Fruit fly (Drosophila melanogaster) whole organism, embryonic: Measurements from ENCODE around the gene Acyp.

Experiments
- Atf6 ChIP-seq: fragments of 200-800 bp; sonication (Bioruptor generic); IDR thresholded peaks from 2 replicates; pipeline ENCODE4 v1.3.6; 2022; ENCODE audit warnings: missing biosample characterization, missing genetic modification characterization
- B-H2 ChIP-seq: fragments of 200-800 bp; sonication (Bioruptor generic); optimal IDR thresholded peaks from 2 replicates; lab custom pipeline; 2018; ENCODE audit warnings: missing biosample characterization, mild to moderate bottlenecking, missing genetic modification characterization
- BEAF-32 ChIP-seq: fragments of 200-800 bp; sonication (Bioruptor generic); optimal IDR thresholded peaks from 3 replicates; lab custom pipeline; 2017; ENCODE audit warnings: missing biosample characterization, missing genetic modification characterization, mild to moderate bottlenecking, moderate library complexity, missing genetic modification reagents
- CG10147 ChIP-seq: fragments of 200-800 bp; sonication (Bioruptor generic); optimal IDR thresholded peaks from 2 replicates; lab custom pipeline; 2019; ENCODE audit warnings: missing biosample characterization, mild to moderate bottlenecking, missing genetic modification characterization, moderate library complexity
- CG10209 ChIP-seq: fragments of 200-800 bp; sonication (Bioruptor generic); optimal IDR thresholded peaks from 3 replicates; lab custom pipeline; 2017; ENCODE audit warnings: missing biosample characterization, mild to moderate bottlenecking, missing genetic modification characterization, missing genetic modification reagents
- CG12219 ChIP-seq: fragments of 200-800 bp; sonication (Bioruptor generic); optimal IDR thresholded peaks from 3 replicates; lab custom pipeline; 2018; ENCODE audit warnings: missing biosample characterization, mild to moderate bottlenecking, missing genetic modification characterization
- CG12744 ChIP-seq: fragments of 200-800 bp; sonication (Bioruptor generic); optimal IDR thresholded peaks from 2 replicates; lab custom pipeline; 2016; ENCODE audit warnings: missing biosample characterization, missing genetic modification characterization
- CG13296 ChIP-seq: fragments of 200-800 bp; sonication (Bioruptor generic); optimal IDR thresholded peaks from 3 replicates; lab custom pipeline; 2018; ENCODE audit warnings: missing biosample characterization, mild to moderate bottlenecking, missing genetic modification characterization
- CG15073 ChIP-seq: fragments of 200-800 bp; sonication (Bioruptor generic); optimal IDR thresholded peaks from 2 replicates; lab custom pipeline; 2016; ENCODE audit warnings: missing biosample characterization, missing genetic modification characterization
- CG15696 ChIP-seq: fragments of 200-800 bp; sonication (Bioruptor generic); optimal IDR thresholded peaks from 2 replicates; lab custom pipeline; 2019; ENCODE audit warnings: missing biosample characterization, mild to moderate bottlenecking, missing genetic modification characterization, moderate library complexity
- CG18619 ChIP-seq: fragments of 200-800 bp; sonication (Bioruptor generic); optimal IDR thresholded peaks from 3 replicates; lab custom pipeline; 2017; ENCODE audit warnings: missing biosample characterization, mild to moderate bottlenecking, missing genetic modification characterization
- CG2889 ChIP-seq: fragments of 200-800 bp; sonication (Bioruptor generic); IDR thresholded peaks from 3 replicates; pipeline ENCODE4 v1.3.6; 2022; ENCODE audit warnings: missing biosample characterization, missing genetic modification characterization
- CG30403 ChIP-seq: fragments of 200-800 bp; sonication (Bioruptor generic); optimal IDR thresholded peaks from 3 replicates; lab custom pipeline; 2016; ENCODE audit warnings: missing biosample characterization, missing genetic modification characterization
- CG34224 ChIP-seq: fragments of 200-800 bp; sonication (Bioruptor generic); IDR thresholded peaks from 3 replicates; pipeline ENCODE4 v1.3.6; 2022; ENCODE audit warnings: missing biosample characterization, missing genetic modification characterization; ENCODE audit not compliant: partially characterized antibody
- CG4328 ChIP-seq: fragments of 200-800 bp; sonication (Bioruptor generic); optimal IDR thresholded peaks from 3 replicates; lab custom pipeline; 2017; ENCODE audit warnings: missing biosample characterization, missing genetic modification reagents, missing genetic modification characterization
- CG5953 ChIP-seq: fragments of 200-800 bp; sonication (Bioruptor generic); IDR thresholded peaks from 2 replicates; pipeline ENCODE4 v1.3.6; 2022; ENCODE audit warnings: missing biosample characterization, missing genetic modification characterization
- CG6254 ChIP-seq: fragments of 200-800 bp; sonication (Bioruptor generic); optimal IDR thresholded peaks from 3 replicates; lab custom pipeline; 2017; ENCODE audit warnings: mild to moderate bottlenecking, missing biosample characterization, missing genetic modification reagents, missing genetic modification characterization
- CG6683 ChIP-seq: fragments of 200-800 bp; sonication (Bioruptor generic); optimal IDR thresholded peaks from 2 replicates; lab custom pipeline; 2017; ENCODE audit warnings: missing biosample characterization, mild to moderate bottlenecking, missing genetic modification characterization, missing genetic modification reagents
- CG6813 ChIP-seq: fragments of 200-800 bp; sonication (Bioruptor generic); optimal IDR thresholded peaks from 2 replicates; lab custom pipeline; 2017; ENCODE audit warnings: missing biosample characterization, missing genetic modification characterization, mild to moderate bottlenecking, moderate library complexity, missing genetic modification reagents
- CG8478 ChIP-seq: fragments of >200 bp; optimal IDR thresholded peaks from 2 replicates; lab custom pipeline; 2018
- CG9876 ChIP-seq: fragments of 200-800 bp; sonication (Bioruptor generic); optimal IDR thresholded peaks from 2 replicates; lab custom pipeline; 2016; ENCODE audit warnings: missing biosample characterization, missing genetic modification characterization
- Chrac-16 ChIP-seq: fragments of 200-800 bp; sonication (Bioruptor generic); optimal IDR thresholded peaks from 3 replicates; lab custom pipeline; 2016; ENCODE audit warnings: missing biosample characterization, missing genetic modification characterization
- E2f1 ChIP-seq: fragments of 200-800 bp; sonication (Bioruptor generic); IDR thresholded peaks from 2 replicates; pipeline ENCODE4 v1.3.6; 2022; ENCODE audit warnings: missing biosample characterization, missing genetic modification characterization
- Elba2 ChIP-seq: fragments of 200-800 bp; sonication (Bioruptor generic); optimal IDR thresholded peaks from 3 replicates; lab custom pipeline; 2016; ENCODE audit warnings: missing biosample characterization, missing genetic modification characterization
- H15 ChIP-seq: fragments of 200-800 bp; sonication (Bioruptor generic); IDR thresholded peaks from 3 replicates; pipeline ENCODE4 v1.3.6; 2022; ENCODE audit warnings: missing biosample characterization, missing genetic modification characterization
- HLH54F ChIP-seq: fragments of 200-800 bp; sonication (Bioruptor generic); optimal IDR thresholded peaks from 3 replicates; lab custom pipeline; 2016; ENCODE audit warnings: missing biosample characterization, missing genetic modification characterization
- Mad ChIP-seq: fragments of 200-800 bp; sonication (Bioruptor generic); optimal IDR thresholded peaks from 2 replicates; lab custom pipeline; 2016; ENCODE audit warnings: missing biosample characterization, missing genetic modification characterization
- Med ChIP-seq: fragments of 200-800 bp; sonication (Bioruptor generic); peaks from one replicate; lab custom pipeline; 2016; ENCODE audit warnings: missing biosample characterization, missing genetic modification characterization, mild to moderate bottlenecking, inconsistent platforms, moderate library complexity
- Pdp1 ChIP-seq, 2 experiments: fragments of 200-800 bp; sonication (Bioruptor generic); optimal IDR thresholded peaks; 3 replicates each; lab custom pipeline; 2016; ENCODE audit warnings: missing biosample characterization in 2 of 2, missing genetic modification characterization in 2 of 2, mild to moderate bottlenecking in 1 of 2, moderate library complexity in 1 of 2
- Rx ChIP-seq: fragments of 200-800 bp; sonication (Bioruptor generic); IDR thresholded peaks from 2 replicates; pipeline ENCODE4 v1.3.6; 2022; ENCODE audit warnings: missing biosample characterization, missing genetic modification characterization
- Sry-δ ChIP-seq: fragments of 200-800 bp; sonication (Bioruptor generic); optimal IDR thresholded peaks from 2 replicates; lab custom pipeline; 2016; ENCODE audit warnings: missing biosample characterization, missing genetic modification characterization
- Ssrp ChIP-seq: fragments of 200-800 bp; sonication (Bioruptor generic); optimal IDR thresholded peaks from 2 replicates; lab custom pipeline; 2018; ENCODE audit warnings: missing biosample characterization, mild to moderate bottlenecking, missing genetic modification characterization, moderate library complexity
- TFAM ChIP-seq: fragments of 200-800 bp; sonication (Bioruptor generic); optimal IDR thresholded peaks from 2 replicates; lab custom pipeline; 2017; ENCODE audit warnings: missing biosample characterization, missing genetic modification characterization, inconsistent platforms
- Trl ChIP-seq, 3 experiments: fragments of >200 bp in 2 of 3; fragments of 200-800 bp in 1 of 3; sonication (Bioruptor generic) in 1 of 3; optimal IDR thresholded peaks; 2 replicates in 1 of 3; 3 replicates in 2 of 3; lab custom pipeline; 2016 to 2017; ENCODE audit warnings: missing biosample characterization in 1 of 3, missing genetic modification characterization in 1 of 3
- Xrp1 ChIP-seq: fragments of 200-800 bp; sonication (Bioruptor generic); IDR thresholded peaks from 2 replicates; pipeline ENCODE4 v1.3.6; 2022; ENCODE audit warnings: missing biosample characterization, missing genetic modification characterization
- aop ChIP-seq: fragments of 200-800 bp; sonication (Bioruptor generic); IDR thresholded peaks from 2 replicates; pipeline ENCODE4 v1.3.6; 2022; ENCODE audit warnings: missing biosample characterization, missing genetic modification characterization
- bsh ChIP-seq, 2 experiments: fragments of 200-800 bp; sonication (Bioruptor generic); optimal IDR thresholded peaks; 2 replicates each; lab custom pipeline; 2017 to 2018; ENCODE audit warnings: mild to moderate bottlenecking in 2 of 2, missing biosample characterization in 2 of 2, missing genetic modification characterization in 2 of 2, moderate library complexity in 1 of 2
- cg ChIP-seq: fragments of 200-800 bp; sonication (Bioruptor generic); optimal IDR thresholded peaks from 3 replicates; lab custom pipeline; 2019; ENCODE audit warnings: missing biosample characterization, mild to moderate bottlenecking, missing genetic modification characterization, moderate library complexity
- chn ChIP-seq: fragments of 200-800 bp; sonication (Bioruptor generic); optimal IDR thresholded peaks from 2 replicates; lab custom pipeline; 2016; ENCODE audit warnings: missing biosample characterization, missing genetic modification characterization
- dpn ChIP-seq, 2 experiments: fragments of 200-800 bp; sonication (Bioruptor generic); optimal IDR thresholded peaks; 3 replicates each; lab custom pipeline; 2016; ENCODE audit warnings: missing biosample characterization in 2 of 2, missing genetic modification characterization in 2 of 2
- grau ChIP-seq: fragments of 200-800 bp; optimal IDR thresholded peaks from 3 replicates; lab custom pipeline; 2019; ENCODE audit warnings: missing biosample characterization, mild to moderate bottlenecking, missing genetic modification characterization, moderate library complexity
- insv ChIP-seq, 2 experiments: fragments of 200-800 bp; sonication (Bioruptor generic); optimal IDR thresholded peaks; 3 replicates each; lab custom pipeline; 2016 to 2018; ENCODE audit warnings: missing biosample characterization in 2 of 2, missing genetic modification characterization in 2 of 2
- lola ChIP-seq, 3 experiments: fragments of >200 bp in 2 of 3; fragments of 200-800 bp in 1 of 3; sonication (Bioruptor generic) in 1 of 3; optimal IDR thresholded peaks; 2 replicates each; lab custom pipeline; 2017 to 2019; ENCODE audit warnings: missing biosample characterization in 3 of 3, missing genetic modification characterization in 3 of 3, mild to moderate bottlenecking in 1 of 3, moderate library complexity in 1 of 3
- pita ChIP-seq: fragments of 200-800 bp; sonication (Bioruptor generic); optimal IDR thresholded peaks from 2 replicates; lab custom pipeline; 2017; ENCODE audit warnings: missing biosample characterization, mild to moderate bottlenecking, missing genetic modification characterization
- sr ChIP-seq: fragments of 200-800 bp; sonication (Bioruptor generic); IDR thresholded peaks from 3 replicates; pipeline ENCODE4 v1.3.6; 2022; ENCODE audit warnings: missing biosample characterization, missing genetic modification characterization
- usp ChIP-seq: fragments of >200 bp; optimal IDR thresholded peaks from 2 replicates; lab custom pipeline; 2017; ENCODE audit warnings: missing biosample characterization, missing genetic modification characterization
- wek ChIP-seq: fragments of 200-800 bp; sonication (Bioruptor generic); optimal IDR thresholded peaks from 3 replicates; lab custom pipeline; 2018; ENCODE audit warnings: missing biosample characterization, mild to moderate bottlenecking, missing genetic modification characterization, moderate library complexity

Acyp gene

DNA sequence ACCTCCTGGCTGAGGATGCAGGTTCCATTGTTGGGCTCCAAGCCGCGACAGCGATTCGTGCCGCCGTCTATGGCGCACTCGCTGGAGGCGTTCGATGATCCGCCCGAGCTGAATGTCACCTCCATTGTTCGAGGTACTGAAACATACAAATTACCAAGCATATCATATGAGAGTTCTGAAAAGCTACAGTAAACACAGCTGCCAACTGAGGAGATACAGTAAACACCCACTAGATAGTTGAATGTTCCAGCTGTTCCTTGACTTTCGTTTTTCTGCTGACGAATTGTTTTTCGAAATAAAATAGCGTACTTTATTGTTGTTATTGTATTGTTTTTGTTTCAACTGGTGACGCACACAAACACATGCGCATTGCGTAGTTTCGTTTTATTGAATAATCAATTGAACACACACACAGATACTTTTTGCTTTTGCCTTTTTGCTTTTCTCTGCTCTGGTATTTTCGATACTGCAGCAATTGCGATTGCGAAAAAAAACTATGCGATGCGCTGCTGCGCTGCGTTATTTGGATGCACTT lies 8.0 kb upstream of the Acyp start:
- peak in 1 of 2 experiments; percentile 23 for TF ChIP-seq dpn (GFP tag; optimal IDR thresholded peaks at IDR 0.05; lab: Kevin White, UChicago)
- peak in 1 of 2 experiments; percentile 97 for TF ChIP-seq Pdp1 (GFP tag; optimal IDR thresholded peaks at IDR 0.05; lab: Kevin White, UChicago)
- peak; percentile 57 for TF ChIP-seq wek (GFP tag; lab: Kevin White, UChicago)
- TF ChIP-seq Mad (GFP tag; lab: Kevin White, UChicago), result no peak
- TF ChIP-seq CG6813, result no peak
- peak; percentile 83 for TF ChIP-seq grau (tag; lab: Kevin White, UChicago)
- peak in 1 of 2 experiments; percentile 2 for TF ChIP-seq Trl (optimal IDR thresholded peaks at IDR 0.05; lab: Kevin White, UChicago)
- TF ChIP-seq Trl (GFP tag; optimal IDR thresholded peaks at IDR 0.05; lab: Kevin White, UChicago), result no peak
- TF ChIP-seq sr, result 0 out of 3 replicates have a peak, but pooled peaks have one; percentile 11
- TF ChIP-seq cg (GFP tag; lab: Kevin White, UChicago), result peak; percentile 84

DNA sequence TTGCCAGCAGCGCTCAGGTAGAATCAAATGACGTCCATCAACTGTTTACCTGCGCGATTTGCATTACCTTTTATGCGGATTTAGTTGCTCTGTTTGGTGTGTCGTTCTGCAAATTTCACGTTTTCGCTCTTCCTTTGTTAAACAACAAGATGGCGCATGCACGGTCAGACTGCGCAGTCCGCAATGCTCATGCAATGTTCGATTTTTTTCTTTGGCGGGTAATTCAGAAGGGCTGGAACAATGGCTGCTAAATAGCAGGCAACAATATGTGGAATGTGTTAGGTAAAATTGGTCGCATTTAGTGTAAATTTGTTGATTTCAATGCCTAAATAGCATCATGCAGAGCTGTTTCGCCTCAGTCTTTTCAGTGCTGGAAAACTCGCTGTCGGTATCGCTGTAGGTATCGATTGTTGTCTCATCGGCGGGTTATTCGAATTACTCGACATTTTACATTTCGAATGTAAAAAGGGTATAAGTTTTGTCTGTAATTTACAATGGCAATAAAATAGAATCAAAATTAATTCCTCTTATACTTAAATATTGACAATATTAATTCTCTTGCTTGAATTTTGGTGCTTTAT lies 7.5 kb upstream of the Acyp start, which contains the start of gene Smg5:
Smg5 (minus strand) TSS at position 331 of the 581 bp plus-strand sequence.
- TF ChIP-seq CG12744 (peak; percentile 85), Chrac-16 (peak; percentile 92), CG6254 (GFP tag; lab: Kevin White, UChicago) (no peak), Rx (peak; percentile 92), CG13296 (peak; percentile 63), HLH54F (GFP tag; lab: Kevin White, UChicago) (peak; percentile 99), CG9876 (GFP tag; lab: Kevin White, UChicago) (peak; percentile 99), Ssrp (tag; lab: Kevin White, UChicago) (peak; percentile 99), CG5953 (GFP tag; lab: Robert Waterston, UW) (peak; percentile 94), bsh (GFP tag; optimal IDR thresholded peaks at IDR 0.05; lab: Kevin White, UChicago) (peak in 1 of 2 experiments; percentile 91), insv (GFP tag; optimal IDR thresholded peaks at IDR 0.05; lab: Kevin White, UChicago) (peak in 1 of 2 experiments; percentile 65), BEAF-32 (GFP tag; lab: Kevin White, UChicago) (peak; percentile 79), CG34224 (GFP tag; lab: Robert Waterston, UW) (peak; percentile 97), aop (peak; percentile 75; the same call in 1 of the 2 replicates), lola (GFP tag; optimal IDR thresholded peaks at IDR 0.05; lab: Kevin White, UChicago) (peak in 1 of 3 experiments; percentile 97), CG10209 (GFP tag; lab: Kevin White, UChicago) (peak; percentile 90), chn (GFP tag; lab: Kevin White, UChicago) (peak; percentile 98), usp (no peak), pita (GFP tag; lab: Kevin White, UChicago) (no peak), Med (GFP tag; lab: Kevin White, UChicago) (peak; percentile 99), B-H2 (GFP tag; lab: Kevin White, UChicago) (peak; percentile 91), CG15696 (peak; percentile 97), CG6683 (GFP tag; lab: Kevin White, UChicago) (peak; percentile 20), CG8478 (lab: Kevin White, UChicago) (no peak), TFAM (peak; percentile 29), Sry-δ (GFP tag; lab: Kevin White, UChicago) (peak; percentile 82), E2f1 (GFP tag; lab: Robert Waterston, UW) (peak; percentile 97), CG4328 (GFP tag; lab: Kevin White, UChicago) (peak; percentile 76), CG15073 (peak; percentile 1), CG18619 (GFP tag; lab: Kevin White, UChicago) (peak; percentile 91), CG12219 (GFP tag; lab: Kevin White, UChicago) (peak; percentile 82), H15 (GFP tag; lab: Robert Waterston, UW) (peak; percentile 98), CG2889 (GFP tag; lab: Robert Waterston, UW) (peak; percentile 95), CG10147 (GFP tag; lab: Kevin White, UChicago) (peak; percentile 76), CG30403 (GFP tag; lab: Kevin White, UChicago) (peak; percentile 98), Atf6 (GFP tag; lab: Robert Waterston, UW) (peak; percentile 96), Elba2 (GFP tag; lab: Kevin White, UChicago) (peak; percentile 56), Xrp1 (peak; percentile 98)
